Worm (Caenorhabditis elegans) whole organism, mixed stage, embryonic: ENCODE results near the gene sec-5.

Source experiments
- bed-3 ChIP-seq: fragments of 200-800 bp; sonication (Bioruptor generic); optimal IDR thresholded peaks from 3 replicates; lab custom pipeline; 2018; ENCODE audit warnings: mild to moderate bottlenecking, missing genetic modification characterization, moderate library complexity, missing compliant biosample characterization
- ceh-39 ChIP-seq: fragments of 150-350 bp; optimal IDR thresholded peaks from 2 replicates; lab custom pipeline; 2014; ENCODE audit warnings: missing biosample characterization, missing genetic modification characterization
- ceh-43 ChIP-seq: fragments of 200-800 bp; sonication (Bioruptor generic); optimal IDR thresholded peaks from 2 replicates; lab custom pipeline; 2018; ENCODE audit warnings: mild to moderate bottlenecking, missing genetic modification characterization, moderate library complexity, missing compliant biosample characterization
- ceh-83 ChIP-seq: fragments of 200-800 bp; sonication (Bioruptor generic); optimal IDR thresholded peaks from 2 replicates; lab custom pipeline; 2018; ENCODE audit warnings: mild to moderate bottlenecking, missing genetic modification characterization, missing compliant biosample characterization
- ces-1 ChIP-seq: fragments of 150-350 bp; optimal IDR thresholded peaks from 2 replicates; lab custom pipeline; 2014; ENCODE audit warnings: missing biosample characterization, missing genetic modification reagents, missing genetic modification characterization
- cnd-1 ChIP-seq: fragments of 200-800 bp; sonication (Bioruptor generic); optimal IDR thresholded peaks from 2 replicates; lab custom pipeline; 2018; ENCODE audit warnings: mild to moderate bottlenecking, missing genetic modification characterization, missing compliant biosample characterization
- elt-1 ChIP-seq: sonication (generic microtip); optimal IDR thresholded peaks from 2 replicates; lab custom pipeline; 2017; ENCODE audit warnings: missing genetic modification characterization, mild to moderate bottlenecking, missing compliant biosample characterization, antibody characterized with exemption, moderate library complexity, borderline replicate concordance; ENCODE audit not compliant: insufficient read depth
- elt-3 ChIP-seq: fragments of 150-350 bp; optimal IDR thresholded peaks from 2 replicates; lab custom pipeline; 2014; ENCODE audit warnings: missing biosample characterization, missing genetic modification characterization
- flh-1 ChIP-seq: fragments of 200-800 bp; sonication (Bioruptor generic); optimal IDR thresholded peaks from 2 replicates; lab custom pipeline; 2018; ENCODE audit warnings: mild to moderate bottlenecking, missing genetic modification characterization, moderate library complexity, missing compliant biosample characterization
- ham-2 ChIP-seq: fragments of 200-800 bp; sonication (Bioruptor generic); optimal IDR thresholded peaks from 2 replicates; lab custom pipeline; 2018; ENCODE audit warnings: mild to moderate bottlenecking, missing genetic modification characterization, missing compliant biosample characterization
- hlh-1 ChIP-seq: fragments of 150-350 bp; optimal IDR thresholded peaks from 2 replicates; lab custom pipeline; 2014; ENCODE audit warnings: missing biosample characterization, missing genetic modification reagents, missing genetic modification characterization
- lin-32 ChIP-seq: fragments of 200-800 bp; sonication (Bioruptor generic); optimal IDR thresholded peaks from 2 replicates; lab custom pipeline; 2018; ENCODE audit warnings: mild to moderate bottlenecking, missing genetic modification characterization, missing compliant biosample characterization
- lsy-2 ChIP-seq: fragments of 150-350 bp; optimal IDR thresholded peaks from 2 replicates; lab custom pipeline; 2014; ENCODE audit warnings: missing biosample characterization, missing genetic modification characterization
- mab-5 ChIP-seq: fragments of 150-350 bp; optimal IDR thresholded peaks from 2 replicates; lab custom pipeline; 2014; ENCODE audit warnings: missing biosample characterization, missing genetic modification characterization
- mep-1 ChIP-seq: fragments of 150-350 bp; optimal IDR thresholded peaks from 2 replicates; lab custom pipeline; 2017; ENCODE audit warnings: missing biosample characterization, missing genetic modification reagents, missing genetic modification characterization, inconsistent platforms
- mls-2 ChIP-seq: sonication (generic microtip); optimal IDR thresholded peaks from 2 replicates; lab custom pipeline; 2016; ENCODE audit warnings: mild to moderate bottlenecking, missing genetic modification characterization, moderate library complexity, missing compliant biosample characterization
- nhr-12 ChIP-seq: fragments of 150-350 bp; optimal IDR thresholded peaks from 2 replicates; lab custom pipeline; 2014; ENCODE audit warnings: missing biosample characterization, missing genetic modification characterization
- nhr-2 ChIP-seq: fragments of 150-350 bp; optimal IDR thresholded peaks from 2 replicates; lab custom pipeline; 2014; ENCODE audit warnings: missing biosample characterization, missing genetic modification characterization
- nhr-237 ChIP-seq: fragments of 150-350 bp; optimal IDR thresholded peaks from 2 replicates; lab custom pipeline; 2014; ENCODE audit warnings: missing biosample characterization, missing genetic modification characterization
- nhr-76 ChIP-seq: sonication (generic microtip); optimal IDR thresholded peaks from 2 replicates; lab custom pipeline; 2017; ENCODE audit warnings: missing biosample characterization, missing genetic modification characterization
- pha-4 ChIP-seq: fragments of 150-350 bp; optimal IDR thresholded peaks from 2 replicates; lab custom pipeline; 2018; ENCODE audit warnings: missing biosample characterization, missing genetic modification reagents, missing genetic modification characterization
- sem-2 ChIP-seq: fragments of 200-800 bp; sonication (Bioruptor generic); optimal IDR thresholded peaks from 2 replicates; lab custom pipeline; 2018; ENCODE audit warnings: mild to moderate bottlenecking, missing genetic modification characterization, missing compliant biosample characterization
- snpc-4 ChIP-seq: fragments of 150-350 bp; optimal IDR thresholded peaks from 2 replicates; lab custom pipeline; 2014; ENCODE audit warnings: missing biosample characterization, missing genetic modification characterization
- tbx-8 ChIP-seq: fragments of 200-800 bp; sonication (Bioruptor generic); optimal IDR thresholded peaks from 2 replicates; lab custom pipeline; 2018; ENCODE audit warnings: mild to moderate bottlenecking, missing genetic modification characterization, moderate library complexity, missing compliant biosample characterization
- unc-120 ChIP-seq: sonication (generic microtip); optimal IDR thresholded peaks from 2 replicates; lab custom pipeline; 2017; ENCODE audit warnings: missing genetic modification characterization, missing compliant biosample characterization; ENCODE audit not compliant: poor library complexity, severe bottlenecking
- unc-39 ChIP-seq: fragments of 150-350 bp; optimal IDR thresholded peaks from 2 replicates; lab custom pipeline; 2014; ENCODE audit warnings: missing biosample characterization, missing genetic modification characterization
- unc-62 ChIP-seq: fragments of 150-350 bp; optimal IDR thresholded peaks from 2 replicates; lab custom pipeline; 2014; ENCODE audit warnings: missing biosample characterization, missing genetic modification reagents, missing genetic modification characterization
- zip-8 ChIP-seq: fragments of 150-350 bp; optimal IDR thresholded peaks from 2 replicates; lab custom pipeline; 2014; ENCODE audit warnings: missing biosample characterization, missing genetic modification characterization
- ztf-11 ChIP-seq: fragments of 150-350 bp; optimal IDR thresholded peaks from 2 replicates; lab custom pipeline; 2014; ENCODE audit warnings: missing biosample characterization, missing genetic modification characterization

The sec-5 gene

ce11 chrII:9156277-9156676, 20.7 kb downstream of the sec-5 start:
- TF ChIP-seq nhr-12 (tag; lab: Kevin White, UChicago), result no peak
- TF ChIP-seq nhr-2 (tag; lab: Kevin White, UChicago), result no peak
- TF ChIP-seq cnd-1 (tag; lab: Kevin White, UChicago), result no peak
- TF ChIP-seq unc-39 (tag; lab: Kevin White, UChicago), result no peak
- no peak for TF ChIP-seq ceh-43 (GFP tag; lab: Kevin White, UChicago)
- no peak for TF ChIP-seq hlh-1 (tag; lab: Kevin White, UChicago)
- TF ChIP-seq pha-4 (tag; lab: Kevin White, UChicago), result no peak
- no peak for TF ChIP-seq ztf-11
- no peak for TF ChIP-seq ceh-39 (tag; lab: Kevin White, UChicago)
- no peak for TF ChIP-seq ces-1
- no peak for TF ChIP-seq flh-1 (GFP tag; lab: Kevin White, UChicago)
- TF ChIP-seq nhr-76 (tag; lab: Kevin White, UChicago), result no peak
- no peak for TF ChIP-seq mab-5 (tag; lab: Kevin White, UChicago)

ce11 chrII:9154339-9154738, 22.6 kb downstream of the sec-5 start:
- TF ChIP-seq nhr-12 (tag; lab: Kevin White, UChicago) (no peak), snpc-4 (tag; lab: Kevin White, UChicago) (no peak), unc-62 (GFP tag; lab: Kevin White, UChicago) (no peak), nhr-76 (tag; lab: Kevin White, UChicago) (no peak), mls-2 (no peak), lsy-2 (no peak), elt-1 (tag; lab: Kevin White, UChicago) (no peak), hlh-1 (tag; lab: Kevin White, UChicago) (no peak), lin-32 (GFP tag; lab: Kevin White, UChicago) (no peak)

ce11 chrII:9152231-9152630, 24.7 kb downstream of the sec-5 start, which contains the start of gene col-78:
Gene col-78 (plus strand): TSS chrII:9152531.
- TF ChIP-seq nhr-2 (tag; lab: Kevin White, UChicago) (no peak), nhr-237 (tag; lab: Kevin White, UChicago) (no peak), tbx-8 (no peak), lsy-2 (no peak), ham-2 (GFP tag; lab: Kevin White, UChicago) (no peak), nhr-12 (tag; lab: Kevin White, UChicago) (no peak), ztf-11 (no peak), bed-3 (GFP tag; lab: Kevin White, UChicago) (no peak)

- TF ChIP-seq mab-5 (tag; lab: Kevin White, UChicago), result no peak
- TF ChIP-seq cnd-1 (tag; lab: Kevin White, UChicago), result no peak
- TF ChIP-seq nhr-237 (tag; lab: Kevin White, UChicago), result no peak
- TF ChIP-seq nhr-76 (tag; lab: Kevin White, UChicago), result no peak
- TF ChIP-seq sem-2 (GFP tag; lab: Kevin White, UChicago), result no peak
- TF ChIP-seq ham-2 (GFP tag; lab: Kevin White, UChicago), result no peak
- TF ChIP-seq mls-2, result no peak
- no peak for TF ChIP-seq flh-1 (GFP tag; lab: Kevin White, UChicago)
- TF ChIP-seq nhr-2 (tag; lab: Kevin White, UChicago), result no peak
- no peak for TF ChIP-seq pha-4 (tag; lab: Kevin White, UChicago)
- TF ChIP-seq, all 35 proteins: peak for 0
These were observed 28.9 kb downstream of the sec-5 start for ce11 chrII:9148079-9148478.

- TF ChIP-seq ham-2 (GFP tag; lab: Kevin White, UChicago) (no peak), ceh-39 (tag; lab: Kevin White, UChicago) (no peak), mls-2 (no peak), ztf-11 (no peak), mep-1 (tag; lab: Kevin White, UChicago) (no peak), sem-2 (GFP tag; lab: Kevin White, UChicago) (no peak), snpc-4 (tag; lab: Kevin White, UChicago) (no peak), ceh-43 (GFP tag; lab: Kevin White, UChicago) (no peak), unc-120 (tag; lab: Kevin White, UChicago) (no peak), nhr-237 (tag; lab: Kevin White, UChicago) (no peak), bed-3 (GFP tag; lab: Kevin White, UChicago) (no peak), ceh-83 (GFP tag; lab: Kevin White, UChicago) (no peak), unc-62 (GFP tag; lab: Kevin White, UChicago) (no peak), nhr-76 (tag; lab: Kevin White, UChicago) (no peak), elt-3 (tag; lab: Kevin White, UChicago) (no peak), zip-8 (no peak), nhr-12 (tag; lab: Kevin White, UChicago) (no peak)
- TF ChIP-seq, all 35 proteins: peak for 0
These were observed 31.0 kb downstream of the sec-5 start, which contains the start of gene W07A12.4 for ce11 chrII:9145961-9146360. Gene W07A12.4 (plus strand): TSS chrII:9146261.
